Fruit fly (Drosophila melanogaster): ENCODE data around the gene Tusp.
A peak's percentile ranks its signal among the peaks of the same experiment; 100 is the strongest.

Gene Tusp

DNA sequence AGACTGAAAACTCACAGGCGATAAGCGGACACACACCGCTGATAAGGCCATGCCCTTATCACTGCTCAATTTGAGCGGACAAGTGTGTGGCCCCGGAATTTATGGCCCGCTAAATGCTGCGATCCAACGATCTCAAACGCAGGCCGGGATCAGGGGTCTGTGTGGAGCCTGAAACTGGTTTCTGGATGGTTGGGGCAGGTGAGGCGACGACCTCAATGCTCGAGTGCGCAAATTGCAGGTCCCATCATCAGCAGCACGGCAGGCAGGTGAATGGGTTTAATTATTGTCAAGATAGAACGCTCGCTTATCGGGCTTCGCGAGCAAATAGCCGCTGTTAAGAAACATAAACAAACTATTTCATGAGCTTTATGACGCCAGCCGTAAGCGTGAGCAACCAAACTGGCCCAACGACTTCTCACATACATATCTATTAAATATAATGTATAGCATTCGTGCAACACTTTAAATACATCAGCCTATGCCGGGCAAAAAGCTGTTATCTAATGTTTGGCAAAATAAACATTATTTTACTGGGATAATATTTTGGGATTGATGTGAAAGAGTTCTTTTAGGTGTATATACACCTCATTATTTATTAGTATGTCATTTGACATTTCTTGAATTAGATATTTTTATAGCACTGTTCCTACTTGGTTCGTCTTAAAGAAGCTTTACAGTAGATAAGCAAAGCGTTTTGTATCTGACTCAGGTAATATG is 2.0 kb upstream of the Tusp start:
- TF ChIP-seq EcR (GFP tag; optimal IDR thresholded peaks at IDR 0.05) = peak; percentile 82
- TF ChIP-seq Pif1B (GFP tag; optimal IDR thresholded peaks at IDR 0.05) = no peak
- peak; percentile 15 for TF ChIP-seq CG15710 (tag; optimal IDR thresholded peaks at IDR 0.05)

DNA sequence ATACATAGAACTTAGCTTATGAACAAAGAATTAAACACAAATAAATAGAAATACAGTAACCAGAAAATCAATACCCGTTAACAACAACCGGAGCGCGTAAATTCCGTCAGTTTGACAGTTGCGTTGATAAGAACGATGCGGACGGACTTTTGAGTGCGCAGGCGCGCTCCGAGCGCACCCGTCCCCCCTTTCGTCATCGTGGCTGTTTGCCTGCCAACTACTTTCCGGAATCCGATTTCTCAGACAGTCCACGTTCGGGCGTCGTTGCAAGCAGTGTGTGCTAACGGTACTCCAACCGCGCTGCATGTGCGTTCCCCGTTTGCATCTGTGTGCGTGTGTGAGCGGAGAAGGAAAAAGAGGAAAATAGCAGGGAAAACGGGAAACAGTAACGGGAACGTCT is 321 bp downstream of the Tusp start:
- no peak for TF ChIP-seq Pif1A (GFP tag; optimal IDR thresholded peaks at IDR 0.05)
- no peak for TF ChIP-seq CG8301 (tag; optimal IDR thresholded peaks at IDR 0.05)
- TF ChIP-seq Ets98B (GFP tag; IDR thresholded peaks at IDR 0.05) = 0 out of 2 replicates have a peak, but pooled peaks have one; percentile 13
- no peak for TF ChIP-seq CG17806 (tag; optimal IDR thresholded peaks at IDR 0.05)

DNA sequence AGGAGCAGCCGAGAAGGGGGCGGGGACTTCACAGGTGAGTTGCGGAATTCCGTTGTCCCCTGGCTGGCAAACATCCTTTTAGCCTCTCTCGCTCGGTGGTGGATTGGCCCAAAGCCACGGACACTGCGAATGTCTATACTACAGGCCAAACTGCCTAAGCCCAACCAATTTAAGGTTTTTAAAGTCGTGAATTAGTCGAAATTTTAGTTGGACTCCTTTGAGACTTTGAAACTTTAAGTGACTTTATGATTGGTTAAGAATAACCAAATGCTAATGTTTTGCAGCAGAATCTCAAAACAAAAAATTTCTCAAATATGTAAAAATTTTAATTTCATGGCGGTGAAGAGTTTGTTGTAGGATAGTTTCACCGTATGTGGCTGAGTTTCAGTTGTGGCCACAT is 857 bp downstream of the Tusp start:
- TF ChIP-seq CG8159 (tag; optimal IDR thresholded peaks at IDR 0.05) = no peak
- 0 out of 3 replicates have a peak, but pooled peaks have one; percentile 8 for TF ChIP-seq fd96Ca (GFP tag; IDR thresholded peaks at IDR 0.05)
- TF ChIP-seq rn (GFP tag; IDR thresholded peaks at IDR 0.05) = no peak

DNA sequence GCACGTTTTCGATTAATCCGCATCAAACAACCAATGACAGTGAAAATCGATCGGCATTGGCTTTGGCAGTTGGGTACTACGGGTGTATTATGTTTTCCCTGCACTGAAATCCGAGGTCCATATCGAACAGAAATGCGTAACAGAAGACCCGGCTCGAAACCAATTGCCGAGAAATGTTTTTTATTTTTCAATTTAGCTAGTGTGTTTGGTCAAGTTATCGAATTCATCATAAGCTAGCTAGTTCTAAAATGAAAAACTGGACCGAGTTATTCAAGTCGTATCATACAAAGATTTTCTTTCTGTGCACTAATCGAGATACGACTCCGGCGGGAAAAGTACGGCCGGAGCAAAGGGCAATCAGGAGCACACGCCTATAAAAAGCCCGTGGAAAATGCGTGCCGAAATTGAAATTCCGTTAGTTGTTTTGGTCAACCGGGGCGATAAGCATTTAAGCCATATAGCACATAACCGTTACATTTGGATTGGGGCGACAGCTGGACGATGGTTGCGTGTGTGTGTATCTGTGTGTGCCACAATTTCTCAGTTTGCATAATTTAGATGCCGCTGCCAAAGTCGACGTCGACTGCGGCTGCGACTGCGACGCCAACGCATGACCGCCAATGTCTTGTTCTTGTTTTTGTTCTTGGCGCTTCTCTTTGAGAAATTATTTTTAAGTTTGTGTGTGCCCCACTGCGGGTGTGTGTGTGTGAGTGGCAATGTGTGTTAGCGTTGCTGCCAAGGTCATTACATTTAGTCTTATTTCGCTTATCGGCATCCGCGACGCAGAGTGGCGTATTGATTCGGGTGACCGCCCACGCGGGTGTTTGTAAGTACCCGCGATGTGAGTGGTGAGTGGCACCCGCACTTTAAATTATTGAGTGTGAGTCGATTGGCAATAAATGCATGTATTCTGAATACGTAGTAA is 1.7 kb downstream of the Tusp start:
- no peak for TF ChIP-seq CG13204 (GFP tag; optimal IDR thresholded peaks at IDR 0.05)
- no peak for TF ChIP-seq CG10348 (GFP tag; IDR thresholded peaks at IDR 0.05)
- no peak for TF ChIP-seq CG12605 (GFP tag; IDR thresholded peaks at IDR 0.05)
- no peak for TF ChIP-seq CG8301 (tag; optimal IDR thresholded peaks at IDR 0.05)
- no peak for TF ChIP-seq CG9948 (tag; optimal IDR thresholded peaks at IDR 0.05)
- TF ChIP-seq CG32121 (GFP tag; IDR thresholded peaks at IDR 0.05) = no peak
- no peak for TF ChIP-seq CG14655 (GFP tag; optimal IDR thresholded peaks at IDR 0.05)
- no peak for TF ChIP-seq EcR (GFP tag; optimal IDR thresholded peaks at IDR 0.05)
- no peak for TF ChIP-seq fd96Ca (GFP tag; IDR thresholded peaks at IDR 0.05)

DNA sequence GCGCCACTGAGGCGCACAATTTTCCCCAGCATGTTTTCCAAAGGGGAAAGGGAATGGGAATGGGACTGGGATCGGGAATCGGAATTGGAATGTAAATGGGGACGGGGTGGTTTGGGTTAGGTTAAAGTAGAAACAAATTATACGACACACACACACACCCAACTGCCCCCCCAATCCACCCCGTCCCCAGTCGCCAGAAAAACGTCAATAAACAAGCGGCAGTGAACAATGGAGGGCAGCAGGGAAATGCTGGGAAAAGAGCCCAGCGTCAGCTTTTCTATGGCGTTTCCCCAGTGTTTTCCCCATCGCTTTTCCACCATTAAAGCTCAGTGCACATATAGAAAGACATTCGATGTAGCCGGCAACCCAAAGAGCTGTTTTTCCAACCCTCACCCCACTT is 2.9 kb downstream of the Tusp start:
- TF ChIP-seq fd96Ca (GFP tag; IDR thresholded peaks at IDR 0.05) (no peak), CG17806 (tag; optimal IDR thresholded peaks at IDR 0.05) (no peak)

DNA sequence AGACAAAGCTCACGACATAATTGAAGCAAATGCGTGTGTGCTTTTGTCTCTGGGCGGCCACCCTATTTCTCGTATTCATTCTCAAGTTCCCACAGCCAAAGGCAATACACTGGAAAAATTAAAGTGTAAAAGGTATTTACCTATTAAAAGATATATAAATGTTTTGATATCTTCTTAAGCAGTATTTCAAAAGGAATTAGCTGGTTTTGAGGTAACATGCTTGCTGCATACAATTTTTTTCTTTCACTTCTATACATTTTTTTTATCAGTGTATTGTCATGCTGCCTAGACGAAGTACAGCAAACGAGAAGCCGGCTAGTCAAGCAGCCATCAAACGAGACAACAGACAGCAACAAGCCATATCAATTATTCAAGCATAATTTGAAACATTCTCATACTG is 6.1 kb downstream of the Tusp start:
- peak; percentile 48 for TF ChIP-seq CG8159 (tag; optimal IDR thresholded peaks at IDR 0.05)
- peak; percentile 8 for TF ChIP-seq CG17806 (tag; optimal IDR thresholded peaks at IDR 0.05)
- no peak for TF ChIP-seq D1 (tag; optimal IDR thresholded peaks at IDR 0.05)

DNA sequence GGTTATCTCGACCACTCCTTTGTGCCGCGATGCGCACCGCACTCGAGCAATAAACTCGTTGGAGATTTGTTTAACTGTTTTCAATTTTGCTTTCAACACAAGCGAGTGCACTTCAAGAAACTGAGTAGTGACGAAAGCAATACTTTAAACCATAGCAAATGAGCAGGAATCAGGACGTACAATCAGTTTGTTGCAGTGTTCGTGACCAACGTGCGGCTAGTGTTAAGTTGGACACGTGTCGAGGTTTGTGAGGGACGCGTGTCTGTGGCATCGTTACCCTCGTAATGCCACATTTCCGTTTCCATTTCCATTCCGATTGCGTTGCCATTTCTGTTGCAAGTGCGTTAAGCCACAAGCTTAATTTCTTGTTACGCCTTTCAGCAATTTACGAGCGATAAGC is 8.8 kb downstream of the Tusp start:
- TF ChIP-seq CG32121 (GFP tag; IDR thresholded peaks at IDR 0.05) (no peak), CG9948 (tag; optimal IDR thresholded peaks at IDR 0.05) (no peak), EcR (GFP tag; optimal IDR thresholded peaks at IDR 0.05) (no peak), CG12605 (GFP tag; IDR thresholded peaks at IDR 0.05) (no peak), CG14655 (GFP tag; optimal IDR thresholded peaks at IDR 0.05) (no peak), CG10348 (GFP tag; IDR thresholded peaks at IDR 0.05) (no peak), CG13204 (GFP tag; optimal IDR thresholded peaks at IDR 0.05) (no peak), Snoo (tag; optimal IDR thresholded peaks at IDR 0.05) (no peak), D1 (tag; optimal IDR thresholded peaks at IDR 0.05) (no peak), CG15710 (tag; optimal IDR thresholded peaks at IDR 0.05) (no peak), Pif1A (GFP tag; optimal IDR thresholded peaks at IDR 0.05) (no peak), Ets98B (GFP tag; IDR thresholded peaks at IDR 0.05) (no peak), gl (tag; optimal IDR thresholded peaks at IDR 0.05) (no peak), CG4496 (GFP tag; IDR thresholded peaks at IDR 0.05) (no peak), rn (GFP tag; IDR thresholded peaks at IDR 0.05) (no peak), fd96Ca (GFP tag; IDR thresholded peaks at IDR 0.05) (no peak), CG34367 (tag; optimal IDR thresholded peaks at IDR 0.05) (no peak), CG17806 (tag; optimal IDR thresholded peaks at IDR 0.05) (no peak), Pif1B (GFP tag; optimal IDR thresholded peaks at IDR 0.05) (no peak), CG8301 (tag; optimal IDR thresholded peaks at IDR 0.05) (no peak)
